Fruit fly (Drosophila melanogaster) whole organism: ENCODE results near the gene wls.

Experiments used
- CG8478 ChIP-seq: fragments of >200 bp; optimal IDR thresholded peaks from 2 replicates; lab custom pipeline; 2018; ENCODE audit warnings: inconsistent platforms
- pan ChIP-seq: fragments of >200 bp; optimal IDR thresholded peaks from 2 replicates; lab custom pipeline; 2017
- psq ChIP-seq: fragments of >200 bp; optimal IDR thresholded peaks from 2 replicates; lab custom pipeline; 2017
- usp ChIP-seq: fragments of >200 bp; optimal IDR thresholded peaks from 2 replicates; lab custom pipeline; 2017; ENCODE audit warnings: missing biosample characterization, missing genetic modification characterization, mixed read lengths

DNA sequence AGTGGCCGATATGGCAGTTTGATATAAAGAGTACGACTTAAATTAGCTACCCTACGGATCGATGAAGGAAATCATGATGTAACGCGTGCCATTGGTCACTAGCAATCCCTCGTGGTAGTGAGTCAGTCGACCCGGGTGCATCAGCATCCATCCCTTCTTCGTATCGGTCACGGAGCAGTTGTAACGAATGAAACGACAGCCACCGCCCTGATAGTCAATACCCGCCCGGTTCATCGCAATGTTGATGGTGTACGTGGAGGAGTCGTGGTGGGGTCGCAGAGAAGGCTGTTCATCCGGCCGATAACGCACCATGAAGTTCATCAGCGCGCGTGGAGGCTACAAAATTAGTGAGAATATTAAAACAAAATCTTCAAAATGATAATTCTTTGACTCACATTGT is 28.9 kb upstream of the wls start:
- TF ChIP-seq CG8478 (lab: Kevin White, UChicago) (no peak), psq (no peak), pan (lab: Kevin White, UChicago) (no peak), usp (no peak)
